Fruit fly (Drosophila melanogaster) whole organism, wandering third instar larva: ENCODE measurements around the gene CG3529.
A peak's percentile ranks its signal among the peaks of the same experiment; 100 is the strongest.

Experiments
- Abd-B ChIP-seq: fragments of >200 bp; optimal IDR thresholded peaks from 2 replicates; lab custom pipeline; 2017; ENCODE audit warnings: missing biosample characterization, missing genetic modification characterization
- CG32264 ChIP-seq: fragments of 200-800 bp; sonication (Bioruptor generic); optimal IDR thresholded peaks from 2 replicates; lab custom pipeline; 2016; ENCODE audit warnings: missing biosample characterization, missing genetic modification characterization
- CG9705 ChIP-seq: fragments of 200-800 bp; sonication (Bioruptor generic); optimal IDR thresholded peaks from 2 replicates; lab custom pipeline; 2018; ENCODE audit warnings: missing biosample characterization, mild to moderate bottlenecking, missing genetic modification characterization
- Dfd ChIP-seq: fragments of >200 bp; optimal IDR thresholded peaks from 2 replicates; lab custom pipeline; 2017; ENCODE audit warnings: missing biosample characterization, missing genetic modification characterization
- Dif ChIP-seq: fragments of 200-275, 200-300 bp; sonication (Bioruptor generic); optimal IDR thresholded peaks from 2 replicates; lab custom pipeline; 2018; ENCODE audit warnings: missing biosample characterization, missing genetic modification characterization; ENCODE audit not compliant: partially characterized antibody
- GATAd ChIP-seq: sonication (Bioruptor generic); optimal IDR thresholded peaks from 2 replicates; lab custom pipeline; 2016; ENCODE audit warnings: missing biosample characterization, missing genetic modification characterization
- HLH106 ChIP-seq: fragments of 200-800 bp; optimal IDR thresholded peaks from 3 replicates; lab custom pipeline; 2019; ENCODE audit warnings: missing biosample characterization, mild to moderate bottlenecking, missing genetic modification characterization, moderate library complexity
- Hr78 ChIP-seq: fragments of >200 bp; optimal IDR thresholded peaks from 2 replicates; lab custom pipeline; 2017; ENCODE audit warnings: missing biosample characterization, missing genetic modification characterization
- Hr83 ChIP-seq: fragments of 200-300 bp; sonication (Bioruptor generic); optimal IDR thresholded peaks from 2 replicates; lab custom pipeline; 2016; ENCODE audit warnings: missing biosample characterization, mild to moderate bottlenecking, missing genetic modification characterization, moderate library complexity; ENCODE audit not compliant: poor library complexity, severe bottlenecking
- Jra ChIP-seq: sonication (Bioruptor generic); optimal IDR thresholded peaks from 2 replicates; lab custom pipeline; 2016; ENCODE audit warnings: missing biosample characterization, missing genetic modification characterization
- Mio ChIP-seq: sonication (Bioruptor generic); optimal IDR thresholded peaks from 2 replicates; lab custom pipeline; 2016; ENCODE audit warnings: missing biosample characterization, missing genetic modification characterization
- Myc ChIP-seq: fragments of >200 bp; optimal IDR thresholded peaks from 2 replicates; lab custom pipeline; 2017
- N ChIP-seq: fragments of >200 bp; optimal IDR thresholded peaks from 2 replicates; lab custom pipeline; 2018; ENCODE audit warnings: missing biosample characterization, missing external identifiers, missing genetic modification characterization
- OdsH ChIP-seq: fragments of 200-800 bp; sonication (Bioruptor generic); optimal IDR thresholded peaks from 2 replicates; lab custom pipeline; 2016; ENCODE audit warnings: missing biosample characterization, mild to moderate bottlenecking, missing genetic modification characterization
- Rel ChIP-seq, 2 experiments: fragments of 200-800 bp; sonication (Bioruptor generic) in 1 of 2; optimal IDR thresholded peaks; 2 replicates in 1 of 2; 3 replicates in 1 of 2; lab custom pipeline; 2016 to 2019; ENCODE audit warnings: mild to moderate bottlenecking in 2 of 2, missing biosample characterization in 2 of 2, missing genetic modification characterization in 2 of 2, moderate library complexity in 1 of 2
- Sp1 ChIP-seq: fragments of 200-800 bp; sonication (Bioruptor generic); optimal IDR thresholded peaks from 3 replicates; lab custom pipeline; 2019; ENCODE audit warnings: missing biosample characterization, mild to moderate bottlenecking, missing genetic modification characterization, moderate library complexity
- Vsx2 ChIP-seq: fragments of 200-300, 225-300 bp; sonication (Bioruptor generic); optimal IDR thresholded peaks from 2 replicates; lab custom pipeline; 2018; ENCODE audit warnings: missing biosample characterization, missing genetic modification characterization; ENCODE audit not compliant: partially characterized antibody
- br ChIP-seq: fragments of 200-800 bp; sonication (Bioruptor generic); optimal IDR thresholded peaks from 2 replicates; lab custom pipeline; 2016; ENCODE audit warnings: missing biosample characterization, missing genetic modification characterization
- brk ChIP-seq: fragments of 200-800 bp; sonication (Bioruptor generic); optimal IDR thresholded peaks from 2 replicates; lab custom pipeline; 2016; ENCODE audit warnings: missing biosample characterization, mild to moderate bottlenecking, missing genetic modification characterization
- dl ChIP-seq, 2 experiments: fragments of 175-275, 200-275 bp in 1 of 2; fragments of 200-275 bp in 1 of 2; sonication (Bioruptor generic); optimal IDR thresholded peaks; lab custom pipeline; 2018; ENCODE audit warnings: mild to moderate bottlenecking in 2 of 2, missing biosample characterization in 2 of 2, missing genetic modification characterization in 2 of 2, moderate library complexity in 2 of 2; ENCODE audit not compliant: partially characterized antibody in 2 of 2, insufficient read depth in 1 of 2
- dmrt93B ChIP-seq: fragments of 200-800 bp; sonication (Bioruptor generic); optimal IDR thresholded peaks from 2 replicates; lab custom pipeline; 2018; ENCODE audit warnings: missing biosample characterization, mild to moderate bottlenecking, missing genetic modification characterization
- dsf ChIP-seq: sonication (Bioruptor generic); optimal IDR thresholded peaks from 2 replicates; lab custom pipeline; 2016; ENCODE audit warnings: missing biosample characterization, missing genetic modification characterization, borderline replicate concordance
- ey ChIP-seq: fragments of 200-800 bp; sonication (Bioruptor generic); optimal IDR thresholded peaks from 2 replicates; lab custom pipeline; 2016; ENCODE audit warnings: missing biosample characterization, missing genetic modification characterization
- foxo ChIP-seq, 2 experiments: fragments of 200-800 bp; sonication (Bioruptor generic); optimal IDR thresholded peaks; 2 replicates in 1 of 2; 3 replicates in 1 of 2; lab custom pipeline; 2016 to 2017; ENCODE audit warnings: missing biosample characterization in 2 of 2, missing genetic modification characterization in 2 of 2
- fru ChIP-seq: fragments of 200-800 bp; sonication (Bioruptor generic); optimal IDR thresholded peaks from 3 replicates; lab custom pipeline; 2016; ENCODE audit warnings: missing biosample characterization, mild to moderate bottlenecking, missing genetic modification characterization
- h ChIP-seq: fragments of 200-800 bp; sonication (Bioruptor generic); optimal IDR thresholded peaks from 3 replicates; lab custom pipeline; 2016; ENCODE audit warnings: missing biosample characterization, mild to moderate bottlenecking, missing genetic modification characterization
- jim ChIP-seq: fragments of 175-275, 200-325 bp; sonication (Bioruptor generic); optimal IDR thresholded peaks from 2 replicates; lab custom pipeline; 2016; ENCODE audit warnings: missing biosample characterization, mild to moderate bottlenecking, missing genetic modification characterization
- lola ChIP-seq: fragments of >200 bp; optimal IDR thresholded peaks from 2 replicates; lab custom pipeline; 2017; ENCODE audit warnings: missing biosample characterization, missing genetic modification characterization
- pan ChIP-seq: fragments of >200 bp; optimal IDR thresholded peaks from 2 replicates; lab custom pipeline; 2017
- psq ChIP-seq: fragments of 200-800 bp; sonication (Bioruptor generic); optimal IDR thresholded peaks from 3 replicates; lab custom pipeline; 2017; ENCODE audit warnings: missing biosample characterization, mild to moderate bottlenecking, missing genetic modification characterization, moderate library complexity
- rgr ChIP-seq: fragments of 200-800 bp; sonication (Bioruptor generic); optimal IDR thresholded peaks from 3 replicates; lab custom pipeline; 2016; ENCODE audit warnings: missing biosample characterization, mild to moderate bottlenecking, missing genetic modification characterization
- sage ChIP-seq: fragments of 200-800 bp; sonication (Bioruptor generic); optimal IDR thresholded peaks from 2 replicates; lab custom pipeline; 2016; ENCODE audit warnings: missing biosample characterization, mild to moderate bottlenecking, missing genetic modification characterization
- sv ChIP-seq: fragments of 200-800 bp; sonication (Bioruptor generic); optimal IDR thresholded peaks from 3 replicates; lab custom pipeline; 2016; ENCODE audit warnings: missing biosample characterization, missing genetic modification characterization
- tai ChIP-seq: sonication (Bioruptor generic); optimal IDR thresholded peaks from 2 replicates; lab custom pipeline; 2016; ENCODE audit warnings: missing biosample characterization, missing genetic modification characterization
- usp ChIP-seq: fragments of >200 bp; optimal IDR thresholded peaks from 2 replicates; lab custom pipeline; 2017; ENCODE audit warnings: missing biosample characterization, missing genetic modification characterization
- woc ChIP-seq: sonication (Bioruptor generic); optimal IDR thresholded peaks from 2 replicates; lab custom pipeline; 2016; ENCODE audit warnings: missing biosample characterization, mild to moderate bottlenecking, missing genetic modification characterization

Gene CG3529

DNA sequence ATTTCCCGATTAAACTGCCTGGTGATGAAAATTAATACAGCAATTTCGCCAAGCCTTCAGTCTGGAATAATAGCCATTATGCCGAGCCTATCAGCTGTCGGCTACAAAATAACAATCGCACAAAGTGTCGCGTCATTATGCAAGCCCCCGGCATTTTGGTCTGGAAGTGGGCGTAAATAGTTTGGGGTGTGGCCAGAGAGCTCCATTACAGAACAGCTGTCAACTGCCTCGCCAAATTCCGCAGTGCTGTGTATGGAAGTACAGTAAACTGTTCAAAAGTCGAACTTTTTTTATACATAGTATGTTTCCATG, 25.9 kb upstream of the CG3529 start:
- TF ChIP-seq dl (GFP tag; optimal IDR thresholded peaks at IDR 0.05; lab: Kevin White, UChicago; ENCODE audit: insufficient read depth in 1 of 2, partially characterized antibody in 2 of 2) = no peak
- no peak for TF ChIP-seq Dfd (GFP tag; lab: Kevin White, UChicago)
- no peak for TF ChIP-seq Dif (GFP tag; lab: Kevin White, UChicago)
- no peak for TF ChIP-seq GATAd (GFP tag; lab: Kevin White, UChicago)
- no peak for TF ChIP-seq N (GFP tag; lab: Kevin White, UChicago)
- TF ChIP-seq HLH106 (tag; lab: Kevin White, UChicago) = no peak
- TF ChIP-seq Rel (GFP tag; optimal IDR thresholded peaks at IDR 0.05; lab: Kevin White, UChicago) = no peak
- no peak for TF ChIP-seq Rel (tag; optimal IDR thresholded peaks at IDR 0.05; lab: Kevin White, UChicago)
- TF ChIP-seq psq (GFP tag; lab: Kevin White, UChicago) = no peak
- no peak for TF ChIP-seq Hr83 (GFP tag; lab: Kevin White, UChicago)
- no peak for TF ChIP-seq Jra

dm6 chr3L:9421621-9422020, 25.0 kb upstream of the CG3529 start:
- TF ChIP-seq Hr78 (GFP tag; lab: Kevin White, UChicago) = no peak
- TF ChIP-seq Rel (GFP tag; optimal IDR thresholded peaks at IDR 0.05; lab: Kevin White, UChicago) = no peak
- TF ChIP-seq Rel (tag; optimal IDR thresholded peaks at IDR 0.05; lab: Kevin White, UChicago) = no peak
- no peak for TF ChIP-seq Sp1 (GFP tag; lab: Kevin White, UChicago)
- TF ChIP-seq psq (GFP tag; lab: Kevin White, UChicago) = no peak
- no peak for TF ChIP-seq Hr83 (GFP tag; lab: Kevin White, UChicago)
- TF ChIP-seq jim (GFP tag; lab: Kevin White, UChicago) = no peak
- no peak for TF ChIP-seq Dif (GFP tag; lab: Kevin White, UChicago)
- no peak for TF ChIP-seq usp (GFP tag; lab: Kevin White, UChicago)
- no peak for TF ChIP-seq CG9705 (GFP tag; lab: Kevin White, UChicago)
- no peak for TF ChIP-seq Mio
- TF ChIP-seq dl (GFP tag; optimal IDR thresholded peaks at IDR 0.05; lab: Kevin White, UChicago; ENCODE audit: insufficient read depth in 1 of 2, partially characterized antibody in 2 of 2) = no peak
- no peak for TF ChIP-seq Dfd (GFP tag; lab: Kevin White, UChicago)
- no peak for TF ChIP-seq lola (GFP tag; lab: Kevin White, UChicago)
- no peak for TF ChIP-seq h (GFP tag; lab: Kevin White, UChicago)
- TF ChIP-seq brk (GFP tag; lab: Kevin White, UChicago) = no peak
- TF ChIP-seq OdsH (GFP tag; lab: Kevin White, UChicago) = no peak
- no peak for TF ChIP-seq Myc (lab: Kevin White, UChicago)

DNA sequence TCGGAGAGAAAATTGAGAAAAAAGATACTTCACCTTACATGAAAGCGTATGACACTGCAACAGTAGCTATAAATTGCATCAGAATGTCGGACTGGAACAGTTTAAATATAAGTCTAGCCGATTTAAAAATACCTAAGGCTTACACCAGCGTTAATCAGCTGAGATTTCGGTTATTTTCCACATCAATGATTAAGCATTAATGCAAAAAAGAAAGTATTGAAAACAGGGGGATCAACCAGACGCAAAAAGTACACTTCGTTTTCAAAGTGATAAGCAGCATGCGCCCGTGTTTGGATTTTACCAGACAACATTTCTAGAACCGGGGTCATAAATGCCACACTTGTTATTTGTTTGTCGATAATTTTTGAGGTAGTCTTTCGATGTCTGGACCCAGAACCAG, 24.5 kb upstream of the CG3529 start:
- no peak for TF ChIP-seq Rel (GFP tag; optimal IDR thresholded peaks at IDR 0.05; lab: Kevin White, UChicago)
- peak; percentile 90 for TF ChIP-seq Rel (tag; optimal IDR thresholded peaks at IDR 0.05; lab: Kevin White, UChicago)
- no peak for TF ChIP-seq Dfd (GFP tag; lab: Kevin White, UChicago)
- TF ChIP-seq, all 38 proteins: peak for 1

- TF ChIP-seq Dif (GFP tag; lab: Kevin White, UChicago) (no peak), dsf (peak; percentile 93), brk (GFP tag; lab: Kevin White, UChicago) (peak; percentile 95), pan (lab: Kevin White, UChicago) (no peak), br (GFP tag; lab: Kevin White, UChicago) (peak; percentile 99), HLH106 (tag; lab: Kevin White, UChicago) (peak; percentile 98), Abd-B (GFP tag; lab: Kevin White, UChicago) (no peak), sv (GFP tag; lab: Kevin White, UChicago) (peak; percentile 98), foxo (GFP tag; optimal IDR thresholded peaks at IDR 0.05; lab: Kevin White, UChicago) (peak; percentile 94 to 99), ey (peak; percentile 98), Rel (GFP tag; optimal IDR thresholded peaks at IDR 0.05; lab: Kevin White, UChicago) (peak; percentile 96), Rel (tag; optimal IDR thresholded peaks at IDR 0.05; lab: Kevin White, UChicago) (peak; percentile 82), Myc (lab: Kevin White, UChicago) (no peak), woc (GFP tag; lab: Kevin White, UChicago) (peak; percentile 95), dmrt93B (GFP tag; lab: Kevin White, UChicago) (peak; percentile 95), Hr78 (GFP tag; lab: Kevin White, UChicago) (no peak), OdsH (GFP tag; lab: Kevin White, UChicago) (peak; percentile 98), CG32264 (GFP tag; lab: Kevin White, UChicago) (peak; percentile 98), tai (GFP tag; lab: Kevin White, UChicago) (peak; percentile 92), Vsx2 (GFP tag; lab: Kevin White, UChicago) (no peak), rgr (GFP tag; lab: Kevin White, UChicago) (peak; percentile 99), Sp1 (GFP tag; lab: Kevin White, UChicago) (peak; percentile 98), N (GFP tag; lab: Kevin White, UChicago) (no peak), Jra (peak; percentile 97), Hr83 (GFP tag; lab: Kevin White, UChicago) (no peak), psq (GFP tag; lab: Kevin White, UChicago) (peak; percentile 97), lola (GFP tag; lab: Kevin White, UChicago) (no peak), usp (GFP tag; lab: Kevin White, UChicago) (no peak), GATAd (GFP tag; lab: Kevin White, UChicago) (peak; percentile 90), sage (GFP tag; lab: Kevin White, UChicago) (peak; percentile 97), dl (GFP tag; optimal IDR thresholded peaks at IDR 0.05; lab: Kevin White, UChicago; ENCODE audit: insufficient read depth in 1 of 2, partially characterized antibody in 2 of 2) (no peak), Dfd (GFP tag; lab: Kevin White, UChicago) (peak; percentile 94), fru (GFP tag; lab: Kevin White, UChicago) (peak; percentile 99), Mio (peak; percentile 76), h (GFP tag; lab: Kevin White, UChicago) (peak; percentile 99)
Measured at dm6 chr3L:9422636-9423419, 23.8 kb upstream of the CG3529 start, which contains the start of gene aay. TSS of gene aay (plus strand) at chr3L:9423253.
